Worm (Caenorhabditis elegans): ENCODE results near the gene Y54G11A.17.

Y54G11A.17 gene

DNA sequence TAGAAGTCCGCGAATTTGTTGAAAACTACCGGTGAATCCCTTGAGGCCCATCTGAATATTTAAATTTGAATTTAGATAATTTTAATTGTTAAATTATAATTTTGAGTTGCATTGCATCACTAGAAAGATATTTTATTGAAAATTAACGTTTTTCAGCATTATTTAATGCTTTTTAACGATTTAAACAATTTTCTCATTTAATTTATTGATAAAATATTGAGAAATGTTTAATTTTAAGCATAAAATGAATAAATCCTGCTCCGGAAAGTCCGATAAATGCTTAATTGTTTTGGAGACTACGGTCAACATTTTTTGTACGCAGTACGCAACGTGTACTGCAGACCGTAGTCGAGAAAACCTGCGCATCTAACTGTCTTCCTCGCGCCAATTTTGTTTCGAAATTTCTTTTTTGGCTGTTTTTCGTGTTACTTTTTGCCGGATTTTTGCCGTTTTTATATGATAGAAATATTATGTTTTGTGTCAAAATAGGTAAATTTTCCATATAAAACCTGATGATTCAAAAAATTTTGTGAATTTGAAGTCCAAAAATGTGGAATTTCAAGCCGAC is at the start of gene Y54G11A.17, which contains the start of the genes lin-7 and elof-1 (continued):
- TF ChIP-seq egl-44 (GFP tag; IDR thresholded peaks at IDR 0.05): no peak
- TF ChIP-seq unc-62 (GFP tag; optimal IDR thresholded peaks at IDR 0.05): no peak
- no peak for TF ChIP-seq B0035.1 (tag; optimal IDR thresholded peaks at IDR 0.05)
- TF ChIP-seq dpl-1 (GFP tag; optimal IDR thresholded peaks at IDR 0.05): peak; percentile 77
- no peak for TF ChIP-seq gei-17 (GFP tag; optimal IDR thresholded peaks at IDR 0.05)
- no peak for TF ChIP-seq nhr-179 (tag; optimal IDR thresholded peaks at IDR 0.05)
- TF ChIP-seq ztf-25 (GFP tag; IDR thresholded peaks at IDR 0.05): no peak
- no peak for TF ChIP-seq akir-1 (GFP tag; optimal IDR thresholded peaks at IDR 0.05)
- TF ChIP-seq nhr-90 (tag; optimal IDR thresholded peaks at IDR 0.05): no peak
- peak; percentile 48 for TF ChIP-seq ztf-18 (tag; optimal IDR thresholded peaks at IDR 0.05)
- TF ChIP-seq ccch-3 (GFP tag; optimal IDR thresholded peaks at IDR 0.05): no peak
- TF ChIP-seq tbp1 (GFP tag; optimal IDR thresholded peaks at IDR 0.05): peak; percentile 68
- no peak for TF ChIP-seq bed-2 (GFP tag; IDR thresholded peaks at IDR 0.05)
- no peak for TF ChIP-seq F39B2.1 (GFP tag; IDR thresholded peaks at IDR 0.05)
- TF ChIP-seq Y79H2A.3 (GFP tag; conservative IDR thresholded peaks at IDR 0.05): no peak
- peak; percentile 61 for TF ChIP-seq madf-8 (GFP tag; conservative IDR thresholded peaks at IDR 0.05)
- no peak for TF ChIP-seq die-1 (tag; optimal IDR thresholded peaks at IDR 0.05)
- peak; percentile 40 for TF ChIP-seq ZK185.1 (tag; optimal IDR thresholded peaks at IDR 0.05; ENCODE audit: poor library complexity, severe bottlenecking)
- TF ChIP-seq K12H6.12 (tag; optimal IDR thresholded peaks at IDR 0.05): peak; percentile 73
- no peak for TF ChIP-seq mxl-1 (tag; optimal IDR thresholded peaks at IDR 0.05)
- no peak for TF ChIP-seq atf-7 (tag; optimal IDR thresholded peaks at IDR 0.05)
- peak; percentile 85 for TF ChIP-seq cebp-1 (GFP tag; IDR thresholded peaks at IDR 0.05)
- TF ChIP-seq cebp-1 (tag; optimal IDR thresholded peaks at IDR 0.05): peak; percentile 92
- TF ChIP-seq snpc-3.4 (tag; optimal IDR thresholded peaks at IDR 0.05): peak; percentile 71
- TF ChIP-seq attf-6 (GFP tag; IDR thresholded peaks at IDR 0.05): no peak
- TF ChIP-seq athp-1 (tag; optimal IDR thresholded peaks at IDR 0.05): peak; percentile 42
- peak; percentile 65; the same call in 1 of the 2 replicates for TF ChIP-seq hmg-1.2 (GFP tag; IDR thresholded peaks at IDR 0.05)
- TF ChIP-seq ekl-4 (GFP tag; IDR thresholded peaks at IDR 0.05): peak; percentile 42; the same call in 1 of the 2 replicates
- TF ChIP-seq madf-10 (tag; optimal IDR thresholded peaks at IDR 0.05): peak; percentile 5
- no peak for TF ChIP-seq Y53F4B.3 (GFP tag; IDR thresholded peaks at IDR 0.05)
- peak; percentile 21 for TF ChIP-seq rpc-1 (optimal IDR thresholded peaks at IDR 0.05)
- TF ChIP-seq rpc-1 (tag; optimal IDR thresholded peaks at IDR 0.05): no peak

DNA sequence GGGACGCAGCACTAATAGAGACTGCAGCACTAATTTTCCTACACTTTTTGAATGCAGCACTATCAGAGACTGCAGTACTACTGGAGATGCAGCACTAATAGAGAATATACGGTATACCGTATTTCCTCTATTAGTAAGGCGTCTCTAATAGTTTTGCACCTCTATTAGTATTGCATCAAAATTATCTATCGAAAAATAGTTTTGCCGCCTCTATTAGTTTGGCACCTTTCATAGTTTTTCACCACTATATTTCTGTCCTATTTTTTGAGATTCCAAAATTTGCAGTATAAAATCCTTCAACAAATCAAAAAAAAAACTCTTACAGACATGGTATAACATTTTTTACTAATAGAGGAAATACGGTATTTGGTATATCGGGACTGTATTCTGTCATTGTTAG is 44.6 kb upstream of the Y54G11A.17 start:
- TF ChIP-seq T26A5.8 (tag; optimal IDR thresholded peaks at IDR 0.05): no peak
- no peak for TF ChIP-seq nfyb-1 (GFP tag; IDR thresholded peaks at IDR 0.05)
- no peak for TF ChIP-seq madf-8 (GFP tag; conservative IDR thresholded peaks at IDR 0.05)
- TF ChIP-seq B0336.3 (GFP tag; IDR thresholded peaks at IDR 0.05): no peak

DNA sequence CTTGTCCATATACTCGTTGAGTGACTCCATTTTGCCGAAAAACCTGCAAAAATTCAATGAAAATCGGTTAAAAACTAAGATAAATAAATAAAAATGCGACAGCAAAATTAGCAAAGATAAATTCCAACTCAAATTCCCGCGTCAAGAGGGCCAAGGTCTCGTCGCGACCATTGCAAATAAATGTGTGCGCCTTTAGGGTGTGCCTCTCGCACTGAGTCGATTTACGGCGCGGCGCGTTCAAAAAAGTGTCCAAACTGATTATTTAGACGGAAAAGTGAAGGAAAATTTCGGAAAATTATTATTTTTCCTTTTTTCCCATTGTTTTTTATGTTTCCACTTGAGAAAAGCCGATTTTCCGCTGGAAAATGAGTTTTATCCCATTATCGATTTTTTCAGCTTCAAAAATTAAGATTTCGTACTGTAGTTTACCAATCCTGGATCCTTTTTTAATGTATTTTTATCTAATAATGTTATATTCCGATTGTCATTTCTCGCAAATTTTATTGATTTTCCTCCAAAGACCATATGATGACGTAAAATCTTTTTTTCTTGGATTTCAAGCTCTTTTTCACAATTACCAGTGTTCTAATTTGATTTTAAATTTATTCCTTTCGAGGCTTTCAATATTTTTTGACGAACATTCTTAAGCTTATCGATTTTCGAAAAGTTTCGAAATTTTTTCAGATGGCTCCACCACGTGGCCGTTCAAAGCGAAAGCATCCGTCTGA is 41.0 kb upstream of the Y54G11A.17 start, which contains the start of the genes kbp-3 and nurf-1:
TSS of gene kbp-3 (minus strand) at position 43 of the 728 bp plus-strand sequence.
TSS of gene nurf-1 (plus strand) at position 678 of the 728 bp plus-strand sequence.
- TF ChIP-seq hrde-1 (tag; optimal IDR thresholded peaks at IDR 0.05; ENCODE audit: borderline replicate concordance) (no peak), atf-7 (tag; optimal IDR thresholded peaks at IDR 0.05) (no peak), dox-1 (GFP tag; IDR thresholded peaks at IDR 0.05) (peak; percentile 78), mcd-1 (GFP tag; IDR thresholded peaks at IDR 0.05) (peak; percentile 61), F33H1.4 (GFP tag; IDR thresholded peaks at IDR 0.05) (peak; percentile 85), lin-35 (GFP tag; optimal IDR thresholded peaks at IDR 0.05) (peak in 1 of 3 experiments; percentile 56), madf-6 (GFP tag; IDR thresholded peaks at IDR 0.05) (peak; percentile 70), hsf-1 (GFP tag; IDR thresholded peaks at IDR 0.05) (no peak), attf-5 (GFP tag; optimal IDR thresholded peaks at IDR 0.05) (peak; percentile 80), nhr-90 (tag; optimal IDR thresholded peaks at IDR 0.05) (no peak), D2030.7 (GFP tag; IDR thresholded peaks at IDR 0.05) (peak; percentile 34; the same call in 1 of the 2 replicates), efl-1 (GFP tag; optimal IDR thresholded peaks at IDR 0.05) (peak; percentile 83), rec-8 (tag; optimal IDR thresholded peaks at IDR 0.05) (no peak), ztf-18 (tag; optimal IDR thresholded peaks at IDR 0.05) (peak; percentile 8)
